Worm (Caenorhabditis elegans) whole organism, young adult: ENCODE results near the gene F35G12.12.

Source experiments
- B0261.1 ChIP-seq: sonication (generic microtip); optimal IDR thresholded peaks from 2 replicates; lab custom pipeline; 2016; ENCODE audit warnings: mild to moderate bottlenecking, missing genetic modification characterization, moderate library complexity, missing compliant biosample characterization
- C06A6.2 ChIP-seq: fragments of 200-800 bp; sonication (Bioruptor generic); conservative IDR thresholded peaks from 2 replicates; pipeline ENCODE4 v1.3.6; 2022; ENCODE audit warnings: missing genetic modification characterization, missing compliant biosample characterization
- C17E4.6 ChIP-seq: fragments of 200-800 bp; sonication (Bioruptor generic); IDR thresholded peaks from 2 replicates; pipeline ENCODE4 v1.3.6; 2022; ENCODE audit warnings: missing genetic modification reagents, missing genetic modification characterization, missing compliant biosample characterization
- F22D6.2 ChIP-seq: sonication (generic microtip); optimal IDR thresholded peaks from 2 replicates; lab custom pipeline; 2016; ENCODE audit warnings: mild to moderate bottlenecking, missing genetic modification characterization, missing compliant biosample characterization
- F23B12.7 ChIP-seq: sonication (generic microtip); optimal IDR thresholded peaks from 2 replicates; lab custom pipeline; 2017; ENCODE audit warnings: missing genetic modification characterization, mild to moderate bottlenecking, missing compliant biosample characterization, antibody characterized with exemption, moderate library complexity; ENCODE audit not compliant: insufficient read depth
- F33H1.4 ChIP-seq: fragments of 200-800 bp; sonication (Bioruptor generic); IDR thresholded peaks from 2 replicates; pipeline ENCODE4 v1.3.6; 2022; ENCODE audit warnings: missing genetic modification reagents, missing genetic modification characterization, missing compliant biosample characterization
- F52B5.7 ChIP-seq: sonication (generic microtip); optimal IDR thresholded peaks from 2 replicates; lab custom pipeline; 2016; ENCODE audit warnings: mild to moderate bottlenecking, missing genetic modification characterization, missing compliant biosample characterization
- T07F8.4 ChIP-seq: sonication (generic microtip); optimal IDR thresholded peaks from 2 replicates; lab custom pipeline; 2016; ENCODE audit warnings: mild to moderate bottlenecking, missing genetic modification characterization, moderate library complexity, missing compliant biosample characterization
- Y53G8AR.9 ChIP-seq: fragments of 200-800 bp; sonication (Bioruptor generic); conservative IDR thresholded peaks from 2 replicates; pipeline ENCODE4 v1.3.6; 2022; ENCODE audit warnings: missing genetic modification reagents, missing genetic modification characterization, missing compliant biosample characterization
- Y67H2A.10 ChIP-seq: fragments of 200-800 bp; sonication (Bioruptor generic); conservative IDR thresholded peaks from 2 replicates; pipeline ENCODE4 v1.3.6; 2022; ENCODE audit warnings: missing genetic modification reagents, missing genetic modification characterization, missing compliant biosample characterization
- atf-7 ChIP-seq: sonication (generic microtip); optimal IDR thresholded peaks from 2 replicates; lab custom pipeline; 2017; ENCODE audit warnings: mild to moderate bottlenecking, missing genetic modification characterization, missing compliant biosample characterization
- attf-3 ChIP-seq: fragments of 200-800 bp; sonication (Bioruptor generic); conservative IDR thresholded peaks from 2 replicates; pipeline ENCODE4 v1.3.6; 2022; ENCODE audit warnings: missing genetic modification reagents, missing genetic modification characterization, missing compliant biosample characterization
- attf-5 ChIP-seq: fragments of 200-800 bp; sonication (Bioruptor generic); optimal IDR thresholded peaks from 2 replicates; lab custom pipeline; 2018; ENCODE audit warnings: mild to moderate bottlenecking, missing genetic modification characterization, missing compliant biosample characterization
- bed-2 ChIP-seq: fragments of 200-800 bp; sonication (Bioruptor generic); IDR thresholded peaks from 2 replicates; pipeline ENCODE4 v1.3.6; 2022; ENCODE audit warnings: missing genetic modification reagents, missing genetic modification characterization, missing compliant biosample characterization
- ccch-3 ChIP-seq: fragments of 200-800 bp; sonication (Bioruptor generic); optimal IDR thresholded peaks from 2 replicates; lab custom pipeline; 2018; ENCODE audit warnings: mild to moderate bottlenecking, missing genetic modification characterization, missing compliant biosample characterization
- ceh-100 ChIP-seq: fragments of 200-800 bp; sonication (Bioruptor generic); IDR thresholded peaks from 2 replicates; pipeline ENCODE4 v1.3.6; 2022; ENCODE audit warnings: missing genetic modification reagents, missing genetic modification characterization, missing compliant biosample characterization
- dpff-1 ChIP-seq: sonication (generic microtip); optimal IDR thresholded peaks from 2 replicates; lab custom pipeline; 2017; ENCODE audit warnings: mild to moderate bottlenecking, missing genetic modification characterization, missing compliant biosample characterization
- ets-4 ChIP-seq: fragments of 200-800 bp; sonication (Bioruptor generic); optimal IDR thresholded peaks from 2 replicates; lab custom pipeline; 2018; ENCODE audit warnings: mild to moderate bottlenecking, missing genetic modification characterization, missing compliant biosample characterization
- fkh-3 ChIP-seq: sonication (generic microtip); optimal IDR thresholded peaks from 2 replicates; lab custom pipeline; 2016; ENCODE audit warnings: mild to moderate bottlenecking, missing genetic modification characterization, missing compliant biosample characterization
- him-1 ChIP-seq: sonication (generic microtip); optimal IDR thresholded peaks from 2 replicates; lab custom pipeline; 2016; ENCODE audit warnings: missing genotype, missing genetic modification reagents, missing genetic modification characterization, missing compliant biosample characterization
- hlh-12 ChIP-seq: sonication (generic microtip); optimal IDR thresholded peaks from 2 replicates; lab custom pipeline; 2016; ENCODE audit warnings: missing genetic modification characterization, missing compliant biosample characterization
- let-526 ChIP-seq: fragments of 200-800 bp; sonication (Bioruptor generic); IDR thresholded peaks from 2 replicates; pipeline ENCODE4 v1.3.6; 2022; ENCODE audit warnings: missing genetic modification reagents, missing genetic modification characterization, missing compliant biosample characterization
- lin-26 ChIP-seq: fragments of 200-800 bp; sonication (Bioruptor generic); IDR thresholded peaks from 2 replicates; pipeline ENCODE4 v1.3.6; 2022; ENCODE audit warnings: missing genetic modification reagents, missing genetic modification characterization, missing compliant biosample characterization
- lin-35 ChIP-seq, 3 experiments: fragments of 150-350 bp in 2 of 3; sonication (generic microtip) in 1 of 3; optimal IDR thresholded peaks; 2 replicates each; lab custom pipeline; 2014 to 2018; ENCODE audit warnings: missing biosample characterization in 3 of 3, missing genetic modification characterization in 3 of 3, missing genetic modification reagents in 3 of 3
- lin-40 ChIP-seq: sonication (generic microtip); optimal IDR thresholded peaks from 2 replicates; lab custom pipeline; 2016; ENCODE audit warnings: missing genetic modification characterization, mild to moderate bottlenecking, missing compliant biosample characterization, missing genotype, missing genetic modification reagents
- lsl-1 ChIP-seq: fragments of 200-800 bp; sonication (Bioruptor generic); optimal IDR thresholded peaks from 2 replicates; lab custom pipeline; 2018; ENCODE audit warnings: mild to moderate bottlenecking, missing genetic modification characterization, moderate library complexity, missing compliant biosample characterization
- madf-3 ChIP-seq: fragments of 200-800 bp; sonication (Bioruptor generic); IDR thresholded peaks from 2 replicates; pipeline ENCODE4 v1.3.6; 2022; ENCODE audit warnings: missing genetic modification reagents, missing genetic modification characterization, missing compliant biosample characterization
- mcd-1 ChIP-seq: fragments of 200-800 bp; sonication (Bioruptor generic); IDR thresholded peaks from 2 replicates; pipeline ENCODE4 v1.3.6; 2022; ENCODE audit warnings: missing genetic modification reagents, missing genetic modification characterization, missing compliant biosample characterization
- mes-4 ChIP-seq: sonication (generic microtip); optimal IDR thresholded peaks from 2 replicates; lab custom pipeline; 2016; ENCODE audit warnings: missing genotype, missing genetic modification characterization, missing compliant biosample characterization
- nfyb-1 ChIP-seq: fragments of 200-800 bp; sonication (Bioruptor generic); IDR thresholded peaks from 2 replicates; pipeline ENCODE4 v1.3.6; 2022; ENCODE audit warnings: missing genetic modification reagents, missing genetic modification characterization, missing compliant biosample characterization
- nhr-120 ChIP-seq: fragments of 200-800 bp; sonication (Bioruptor generic); IDR thresholded peaks from 2 replicates; pipeline ENCODE4 v1.3.6; 2022; ENCODE audit warnings: missing genetic modification characterization, missing compliant biosample characterization
- rec-8 ChIP-seq, 2 experiments: sonication (generic microtip); optimal IDR thresholded peaks; 2 replicates each; lab custom pipeline; 2016; ENCODE audit warnings: mild to moderate bottlenecking in 2 of 2, missing genetic modification characterization in 2 of 2, missing genetic modification reagents in 2 of 2, missing genotype in 2 of 2, missing biosample characterization in 1 of 2, missing compliant biosample characterization in 1 of 2, moderate library complexity in 1 of 2
- rpc-1 ChIP-seq, 2 experiments: fragments of 150-350 bp in 1 of 2; sonication (generic microtip) in 1 of 2; optimal IDR thresholded peaks; 2 replicates each; lab custom pipeline; 2014 to 2018; ENCODE audit warnings: missing biosample characterization in 1 of 2, missing genetic modification characterization in 1 of 2, missing genetic modification reagents in 1 of 2, missing genotype in 1 of 2
- sdz-38 ChIP-seq: sonication (generic microtip); optimal IDR thresholded peaks from 2 replicates; lab custom pipeline; 2016; ENCODE audit warnings: missing genotype, missing genetic modification characterization, missing compliant biosample characterization
- snpc-4 ChIP-seq, 5 experiments: fragments of 150-350 bp in 1 of 5; sonication (generic microtip) in 4 of 5; optimal IDR thresholded peaks; 2 replicates each; lab custom pipeline; 2014 to 2018; ENCODE audit warnings: missing genetic modification characterization in 5 of 5, missing biosample characterization in 3 of 5, antibody characterized with exemption in 2 of 5, mild to moderate bottlenecking in 2 of 5, missing compliant biosample characterization in 2 of 5, missing genotype in 2 of 5, moderate library complexity in 2 of 5, missing genetic modification reagents in 1 of 5
- tbx-9 ChIP-seq: sonication (generic microtip); optimal IDR thresholded peaks from 2 replicates; lab custom pipeline; 2016; ENCODE audit warnings: borderline replicate concordance, missing genetic modification characterization, inconsistent platforms, missing compliant biosample characterization
- unc-62 ChIP-seq: fragments of 150-350 bp; optimal IDR thresholded peaks from 2 replicates; lab custom pipeline; 2014; ENCODE audit warnings: missing biosample characterization, missing genetic modification reagents, missing genetic modification characterization
- xnd-1 ChIP-seq: sonication (generic microtip); optimal IDR thresholded peaks from 2 replicates; lab custom pipeline; 2016; ENCODE audit warnings: missing genotype, missing genetic modification reagents, missing genetic modification characterization, missing compliant biosample characterization
- zfh-2 ChIP-seq: fragments of 200-800 bp; sonication (Bioruptor generic); conservative IDR thresholded peaks from 2 replicates; pipeline ENCODE4 v1.3.6; 2022; ENCODE audit warnings: missing genetic modification reagents, missing genetic modification characterization, missing compliant biosample characterization
- zim-3 ChIP-seq: sonication (generic microtip); optimal IDR thresholded peaks from 2 replicates; lab custom pipeline; 2017; ENCODE audit warnings: mild to moderate bottlenecking, missing genetic modification characterization, moderate library complexity, missing compliant biosample characterization
- ztf-26 ChIP-seq: sonication (generic microtip); optimal IDR thresholded peaks from 2 replicates; lab custom pipeline; 2017; ENCODE audit warnings: missing genetic modification characterization, missing compliant biosample characterization
- ztf-3 ChIP-seq: fragments of 200-800 bp; sonication (Bioruptor generic); optimal IDR thresholded peaks from 2 replicates; lab custom pipeline; 2018; ENCODE audit warnings: mild to moderate bottlenecking, missing genetic modification characterization, missing compliant biosample characterization

F35G12.12 gene

DNA sequence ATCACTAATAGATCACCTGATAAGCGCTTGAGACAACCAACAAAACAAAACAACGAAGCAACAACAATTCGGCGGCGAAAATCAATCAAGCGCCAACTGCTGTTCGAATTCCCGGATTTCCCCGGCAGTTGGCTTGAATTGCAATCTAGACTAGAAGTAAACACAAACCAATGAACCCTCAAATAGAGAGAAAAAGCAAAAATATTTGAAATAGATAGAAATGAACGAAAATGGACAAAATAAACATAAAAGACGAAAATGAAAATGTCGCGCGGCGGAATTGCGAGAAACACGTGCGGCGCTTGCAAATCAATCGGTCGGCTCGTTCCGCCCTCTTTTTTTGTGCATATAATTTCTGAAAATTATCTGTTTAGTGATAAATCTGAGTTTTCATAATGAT lies 13.1 kb upstream of the F35G12.12 start, which contains the start of gene idhg-1 (continued):
- TF ChIP-seq ets-4 (GFP tag; lab: Kevin White, UChicago) (no peak), Y67H2A.10 (no peak), zim-3 (peak; percentile 7), F33H1.4 (GFP tag; lab: Robert Waterston, UW) (peak; percentile 59; the same call in 1 of the 2 replicates), madf-3 (GFP tag; lab: Robert Waterston, UW) (no peak), lin-35 (GFP tag; optimal IDR thresholded peaks at IDR 0.05; lab: Kevin White, UChicago) (peak in 1 of 3 experiments; percentile 47), mcd-1 (GFP tag; lab: Robert Waterston, UW) (peak; percentile 46; the same call in 1 of the 2 replicates), unc-62 (GFP tag; lab: Kevin White, UChicago) (no peak), let-526 (GFP tag; lab: Robert Waterston, UW) (no peak), B0261.1 (tag; lab: Kevin White, UChicago) (no peak), xnd-1 (tag; lab: Kevin White, UChicago) (peak; percentile 0), C06A6.2 (GFP tag; lab: Robert Waterston, UW) (no peak), rpc-1 (optimal IDR thresholded peaks at IDR 0.05; lab: Kevin White, UChicago) (peak; percentile 55), rpc-1 (tag; optimal IDR thresholded peaks at IDR 0.05; lab: Kevin White, UChicago) (no peak), bed-2 (GFP tag; lab: Robert Waterston, UW) (no peak), atf-7 (tag; lab: Kevin White, UChicago) (no peak), fkh-3 (no peak), nhr-120 (GFP tag; lab: Robert Waterston, UW) (no peak), rec-8 (tag; optimal IDR thresholded peaks at IDR 0.05; lab: Kevin White, UChicago) (peak; percentile 55 to 59), sdz-38 (tag; lab: Kevin White, UChicago) (no peak), nfyb-1 (GFP tag; lab: Robert Waterston, UW) (peak; percentile 64), T07F8.4 (tag; lab: Kevin White, UChicago) (no peak), lin-40 (peak; percentile 51), attf-5 (GFP tag; lab: Kevin White, UChicago) (peak; percentile 78), ztf-26 (tag; lab: Kevin White, UChicago) (no peak), F52B5.7 (tag; lab: Kevin White, UChicago) (no peak), mes-4 (tag; lab: Kevin White, UChicago) (no peak), hlh-12 (no peak), dpff-1 (tag; lab: Kevin White, UChicago) (no peak), zfh-2 (GFP tag; lab: Robert Waterston, UW) (no peak), ceh-100 (GFP tag; lab: Robert Waterston, UW) (peak; percentile 46; the same call in 1 of the 2 replicates), ztf-3 (no peak), C17E4.6 (GFP tag; lab: Robert Waterston, UW) (no peak), F22D6.2 (tag; lab: Kevin White, UChicago) (peak; percentile 8), lin-26 (GFP tag; lab: Robert Waterston, UW) (no peak), ccch-3 (GFP tag; lab: Kevin White, UChicago) (no peak), Y53G8AR.9 (GFP tag; lab: Robert Waterston, UW) (no peak), tbx-9 (no peak), F23B12.7 (peak; percentile 19), snpc-4 (GFP tag; optimal IDR thresholded peaks at IDR 0.05; lab: Kevin White, UChicago) (no peak), snpc-4 (tag; optimal IDR thresholded peaks at IDR 0.05; lab: Kevin White, UChicago) (peak in 3 of 4 experiments; percentile 8 to 63 (median 12)), him-1 (tag; lab: Kevin White, UChicago) (peak; percentile 80), lsl-1 (peak; percentile 42), attf-3 (GFP tag; lab: Robert Waterston, UW) (no peak)
